Worm (Caenorhabditis elegans): ENCODE data around the gene nas-4.

- TF ChIP-seq F13C5.2 (tag; optimal IDR thresholded peaks at IDR 0.05) (no peak), ama-1 (optimal IDR thresholded peaks at IDR 0.05) (no peak), tbx-11 (GFP tag; IDR thresholded peaks at IDR 0.05) (no peak)
Measured at ce11 chrIII:6380472-6380871, 35.0 kb downstream of the nas-4 start, which contains the start of gene C16A3.5.
